Fruit fly (Drosophila melanogaster) whole organism, prepupa: ENCODE data around the gene CG8173.

ENCODE experiments used
- CG10631 ChIP-seq: fragments of 200-800 bp; sonication (Bioruptor generic); optimal IDR thresholded peaks from 2 replicates; lab custom pipeline; 2016; ENCODE audit warnings: missing biosample characterization, missing genetic modification characterization
- CG10669 ChIP-seq: fragments of 200-800 bp; sonication (Bioruptor generic); optimal IDR thresholded peaks from 3 replicates; lab custom pipeline; 2018; ENCODE audit warnings: missing biosample characterization, mild to moderate bottlenecking, missing genetic modification characterization, moderate library complexity
- CG11762 ChIP-seq: fragments of 200-800 bp; sonication (Bioruptor generic); optimal IDR thresholded peaks from 3 replicates; lab custom pipeline; 2016; ENCODE audit warnings: missing biosample characterization, missing genetic modification characterization; ENCODE audit not compliant: insufficient read depth
- CG15336 ChIP-seq: fragments of 200-800 bp; sonication (Bioruptor generic); IDR thresholded peaks from 2 replicates; pipeline ENCODE4 v1.3.6; 2022; ENCODE audit warnings: missing biosample characterization, missing genetic modification characterization
- CG1621 ChIP-seq: fragments of 200-800 bp; sonication (Bioruptor generic); optimal IDR thresholded peaks from 3 replicates; lab custom pipeline; 2018; ENCODE audit warnings: missing biosample characterization, mild to moderate bottlenecking, missing genetic modification characterization
- CG16779 ChIP-seq: fragments of 200-800 bp; sonication (Bioruptor generic); optimal IDR thresholded peaks from 3 replicates; lab custom pipeline; 2017; ENCODE audit warnings: missing biosample characterization, mild to moderate bottlenecking, missing genetic modification characterization
- CG3032 ChIP-seq: fragments of 200-800 bp; optimal IDR thresholded peaks from 2 replicates; lab custom pipeline; 2019; ENCODE audit warnings: missing biosample characterization, mild to moderate bottlenecking, missing genetic modification characterization, moderate library complexity
- CG32006 ChIP-seq: fragments of 200-800 bp; sonication (Bioruptor generic); optimal IDR thresholded peaks from 3 replicates; lab custom pipeline; 2017; ENCODE audit warnings: missing biosample characterization, mild to moderate bottlenecking, missing genetic modification characterization
- CG3919 ChIP-seq: fragments of 200-800 bp; sonication (Bioruptor generic); optimal IDR thresholded peaks from 3 replicates; lab custom pipeline; 2016; ENCODE audit warnings: missing biosample characterization, missing genetic modification characterization
- CG4318 ChIP-seq: fragments of 200-800 bp; sonication (Bioruptor generic); optimal IDR thresholded peaks from 3 replicates; lab custom pipeline; 2017; ENCODE audit warnings: missing biosample characterization, mild to moderate bottlenecking, missing genetic modification characterization
- CG6163 ChIP-seq: fragments of 200-800 bp; sonication (Bioruptor generic); IDR thresholded peaks from 3 replicates; pipeline ENCODE4 v1.3.6; 2022; ENCODE audit warnings: missing biosample characterization, missing genetic modification characterization
- CG6276 ChIP-seq: fragments of 200-800 bp; sonication (Bioruptor generic); optimal IDR thresholded peaks from 2 replicates; lab custom pipeline; 2017; ENCODE audit warnings: missing biosample characterization, mild to moderate bottlenecking, missing genetic modification characterization
- CG6854 ChIP-seq: fragments of 200-800 bp; sonication (Bioruptor generic); optimal IDR thresholded peaks from 2 replicates; lab custom pipeline; 2017; ENCODE audit warnings: missing biosample characterization, mild to moderate bottlenecking, missing genetic modification characterization
- CG7368 ChIP-seq: fragments of 200-800 bp; sonication (Bioruptor generic); optimal IDR thresholded peaks from 3 replicates; lab custom pipeline; 2016; ENCODE audit warnings: missing biosample characterization, missing genetic modification characterization
- CG8119 ChIP-seq: fragments of 200-800 bp; sonication (Bioruptor generic); IDR thresholded peaks from 3 replicates; pipeline ENCODE4 v1.3.6; 2022; ENCODE audit warnings: missing biosample characterization, missing genetic modification characterization
- CG8632 ChIP-seq: fragments of 200-800 bp; sonication (Bioruptor generic); optimal IDR thresholded peaks from 3 replicates; lab custom pipeline; 2016; ENCODE audit warnings: missing biosample characterization, missing genetic modification characterization
- CG9139 ChIP-seq: fragments of 200-800 bp; sonication (Bioruptor generic); optimal IDR thresholded peaks from 3 replicates; lab custom pipeline; 2017; ENCODE audit warnings: missing biosample characterization, mild to moderate bottlenecking, missing genetic modification characterization
- Eip78C ChIP-seq: fragments of 200-800 bp; sonication (Bioruptor generic); peaks from one replicate; lab custom pipeline; 2016; ENCODE audit warnings: missing biosample characterization, missing genetic modification characterization
- Eip93F ChIP-seq: fragments of 200-800 bp; sonication (Bioruptor generic); optimal IDR thresholded peaks from 2 replicates; lab custom pipeline; 2016; ENCODE audit warnings: missing biosample characterization, mild to moderate bottlenecking, missing genetic modification characterization
- Ets21C ChIP-seq: fragments of 200-800 bp; sonication (Bioruptor generic); optimal IDR thresholded peaks from 3 replicates; lab custom pipeline; 2016; ENCODE audit warnings: missing biosample characterization, missing genetic modification characterization
- Ets96B ChIP-seq: fragments of 200-800 bp; optimal IDR thresholded peaks from 2 replicates; lab custom pipeline; 2019; ENCODE audit warnings: missing biosample characterization, mild to moderate bottlenecking, missing genetic modification characterization, moderate library complexity
- Gug ChIP-seq: fragments of 200-800 bp; sonication (Bioruptor generic); IDR thresholded peaks from 2 replicates; pipeline ENCODE4 v1.3.6; 2022; ENCODE audit warnings: missing biosample characterization, missing genetic modification characterization
- Hr38 ChIP-seq: sonication (Bioruptor generic); optimal IDR thresholded peaks from 2 replicates; lab custom pipeline; 2016; ENCODE audit warnings: missing biosample characterization, missing genetic modification characterization
- Hr39 ChIP-seq: fragments of 200-800 bp; sonication (Bioruptor generic); optimal IDR thresholded peaks from 2 replicates; lab custom pipeline; 2016; ENCODE audit warnings: missing biosample characterization, missing genetic modification characterization
- Hr4 ChIP-seq: fragments of 200-800 bp; sonication (Bioruptor generic); optimal IDR thresholded peaks from 3 replicates; lab custom pipeline; 2016; ENCODE audit warnings: missing biosample characterization, missing genetic modification characterization
- Lpt ChIP-seq: fragments of 200-800 bp; sonication (Bioruptor generic); optimal IDR thresholded peaks from 3 replicates; lab custom pipeline; 2016; ENCODE audit warnings: missing biosample characterization, missing genetic modification characterization
- Met ChIP-seq: fragments of 200-800 bp; sonication (Bioruptor generic); optimal IDR thresholded peaks from 3 replicates; lab custom pipeline; 2016; ENCODE audit warnings: missing biosample characterization, missing genetic modification characterization
- OdsH ChIP-seq: fragments of 200-800 bp; sonication (Bioruptor generic); optimal IDR thresholded peaks from 3 replicates; lab custom pipeline; 2016; ENCODE audit warnings: missing biosample characterization, missing genetic modification characterization
- Smox ChIP-seq: fragments of 200-800 bp; sonication (Bioruptor generic); optimal IDR thresholded peaks from 3 replicates; lab custom pipeline; 2016; ENCODE audit warnings: missing biosample characterization, missing genetic modification characterization
- Sox102F ChIP-seq: fragments of 200-800 bp; sonication (Bioruptor generic); optimal IDR thresholded peaks from 2 replicates; lab custom pipeline; 2016; ENCODE audit warnings: missing biosample characterization, mild to moderate bottlenecking, missing genetic modification characterization
- achi ChIP-seq: fragments of 200-800 bp; sonication (Bioruptor generic); optimal IDR thresholded peaks from 3 replicates; lab custom pipeline; 2016; ENCODE audit warnings: missing biosample characterization, missing genetic modification characterization
- cyc ChIP-seq: fragments of 200-800 bp; sonication (Bioruptor generic); optimal IDR thresholded peaks from 3 replicates; lab custom pipeline; 2016; ENCODE audit warnings: missing biosample characterization, missing genetic modification characterization
- dac ChIP-seq: fragments of 200-800 bp; sonication (Bioruptor generic); optimal IDR thresholded peaks from 2 replicates; lab custom pipeline; 2017; ENCODE audit warnings: missing biosample characterization, mild to moderate bottlenecking, missing genetic modification characterization
- dsx ChIP-seq: fragments of 200-800 bp; optimal IDR thresholded peaks from 3 replicates; lab custom pipeline; 2019; ENCODE audit warnings: missing biosample characterization, mild to moderate bottlenecking, missing genetic modification characterization, moderate library complexity; ENCODE audit not compliant: poor library complexity, severe bottlenecking
- eg ChIP-seq: fragments of 200-800 bp; sonication (Bioruptor generic); IDR thresholded peaks from 3 replicates; pipeline ENCODE4 v1.3.6; 2022; ENCODE audit warnings: missing biosample characterization, missing genetic modification characterization
- fd59A ChIP-seq: fragments of 200-800 bp; sonication (Bioruptor generic); optimal IDR thresholded peaks from 2 replicates; lab custom pipeline; 2017; ENCODE audit warnings: missing biosample characterization, mild to moderate bottlenecking, missing genetic modification characterization, missing genetic modification reagents
- fd85E ChIP-seq: fragments of 200-800 bp; sonication (Bioruptor generic); optimal IDR thresholded peaks from 3 replicates; lab custom pipeline; 2016; ENCODE audit warnings: missing biosample characterization, missing genetic modification characterization
- lz ChIP-seq: fragments of 200-800 bp; sonication (Bioruptor generic); optimal IDR thresholded peaks from 3 replicates; lab custom pipeline; 2016; ENCODE audit warnings: missing biosample characterization, missing genetic modification characterization
- net ChIP-seq: fragments of 200-800 bp; sonication (Bioruptor generic); optimal IDR thresholded peaks from 3 replicates; lab custom pipeline; 2016; ENCODE audit warnings: missing biosample characterization, missing genetic modification characterization
- pdm3 ChIP-seq: fragments of 200-800 bp; sonication (Bioruptor generic); optimal IDR thresholded peaks from 3 replicates; lab custom pipeline; 2016; ENCODE audit warnings: missing biosample characterization, missing genetic modification characterization
- salr ChIP-seq, 2 experiments: fragments of 200-800 bp; sonication (Bioruptor generic); optimal IDR thresholded peaks; 3 replicates each; lab custom pipeline; 2016 to 2018; ENCODE audit warnings: missing biosample characterization in 2 of 2, missing genetic modification characterization in 2 of 2, mild to moderate bottlenecking in 1 of 2
- ss ChIP-seq, 2 experiments: fragments of 200-800 bp; sonication (Bioruptor generic); optimal IDR thresholded peaks; 2 replicates in 1 of 2; 3 replicates in 1 of 2; lab custom pipeline; 2017 to 2018; ENCODE audit warnings: mild to moderate bottlenecking in 2 of 2, missing biosample characterization in 2 of 2, missing genetic modification characterization in 2 of 2, moderate library complexity in 1 of 2
- topi ChIP-seq: fragments of 200-800 bp; sonication (Bioruptor generic); optimal IDR thresholded peaks from 3 replicates; lab custom pipeline; 2016; ENCODE audit warnings: missing biosample characterization, missing genetic modification characterization
- vri ChIP-seq: fragments of 200-800 bp; sonication (Bioruptor generic); optimal IDR thresholded peaks from 3 replicates; lab custom pipeline; 2016; ENCODE audit warnings: missing biosample characterization, mild to moderate bottlenecking, missing genetic modification characterization

The CG8173 gene

DNA sequence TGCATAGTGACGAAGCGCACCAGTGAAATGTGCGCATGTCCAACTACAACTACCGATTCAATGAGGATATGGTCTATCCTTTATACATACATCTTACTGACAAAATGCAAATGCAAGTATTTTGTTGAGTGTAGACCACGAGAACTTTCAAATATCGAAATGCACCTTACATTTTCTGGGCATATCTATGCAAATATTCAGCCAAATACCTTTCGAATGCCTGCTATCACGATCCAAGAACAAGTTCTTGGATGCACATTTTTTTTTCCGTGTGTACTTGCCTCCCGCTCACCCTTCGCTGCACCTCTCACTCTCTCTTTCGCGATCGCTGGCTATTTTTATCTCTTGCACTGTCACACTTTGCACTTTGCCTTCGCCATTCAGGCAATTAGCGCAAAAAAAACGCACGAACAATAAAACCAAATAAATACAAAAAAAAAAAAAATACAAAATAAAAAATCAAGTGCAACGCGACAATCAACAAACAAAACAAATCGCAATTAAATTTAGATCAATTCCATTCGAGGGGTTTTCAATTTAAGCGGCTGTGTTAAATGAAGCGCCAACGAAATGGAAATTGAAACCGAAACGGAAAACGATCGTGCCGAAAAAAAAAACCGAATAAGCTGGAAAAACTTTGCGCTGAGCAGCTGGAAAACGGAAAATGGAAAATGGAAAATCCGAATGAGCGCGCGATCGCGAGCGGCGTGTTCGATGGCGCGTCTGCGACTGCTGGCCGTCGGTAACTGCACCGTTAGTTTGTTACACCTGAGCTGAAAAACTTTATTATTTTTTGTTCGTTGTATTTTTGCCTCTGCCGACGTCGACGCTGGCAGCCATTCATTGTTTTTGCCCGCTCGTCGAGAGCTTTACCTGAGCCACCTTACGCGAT, 15.2 kb downstream of the CG8173 start (continued):
- TF ChIP-seq CG11762 (GFP tag; lab: Kevin White, UChicago) (no peak), achi (GFP tag; lab: Kevin White, UChicago) (peak; percentile 13), Met (GFP tag; lab: Kevin White, UChicago) (no peak), CG1621 (tag; lab: Kevin White, UChicago) (no peak), ss (GFP tag; optimal IDR thresholded peaks at IDR 0.05; lab: Kevin White, UChicago) (peak; percentile 45 to 52), CG6163 (GFP tag; lab: Robert Waterston, UW) (peak; percentile 32; the same call in 1 of the 3 replicates), CG3032 (no peak), Eip78C (GFP tag; lab: Kevin White, UChicago) (peak; percentile 16), Sox102F (GFP tag; lab: Kevin White, UChicago) (no peak)

DNA sequence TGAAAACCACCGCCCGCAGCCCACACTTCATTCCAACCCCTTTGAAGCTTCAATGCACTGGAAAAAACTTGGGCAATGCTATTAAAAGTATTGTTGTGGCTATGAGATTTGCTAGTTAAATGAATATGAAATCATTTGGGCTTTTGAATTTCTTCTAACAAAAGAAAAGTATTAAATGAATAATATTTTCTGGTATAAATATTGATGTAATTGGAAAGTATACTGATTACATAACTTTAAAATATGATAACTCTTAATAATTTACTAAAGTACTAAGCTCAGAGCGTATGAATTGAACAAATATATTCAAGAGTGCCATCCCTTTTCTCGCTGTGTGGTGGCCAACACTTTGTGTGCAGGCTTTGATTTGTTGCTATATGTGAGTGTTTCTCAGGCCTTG, 16.7 kb downstream of the CG8173 start:
- TF ChIP-seq lz (GFP tag; lab: Kevin White, UChicago) (no peak), CG8632 (GFP tag; lab: Kevin White, UChicago) (no peak), Eip93F (GFP tag; lab: Kevin White, UChicago) (no peak), Hr38 (GFP tag; lab: Kevin White, UChicago) (no peak), topi (GFP tag; lab: Kevin White, UChicago) (no peak), Ets96B (no peak), Smox (GFP tag; lab: Kevin White, UChicago) (no peak), Ets21C (GFP tag; lab: Kevin White, UChicago) (no peak), CG10631 (GFP tag; lab: Kevin White, UChicago) (no peak), CG10669 (GFP tag; lab: Kevin White, UChicago) (no peak), CG4318 (peak; percentile 21), Gug (GFP tag; lab: Robert Waterston, UW) (no peak), cyc (no peak), Eip78C (GFP tag; lab: Kevin White, UChicago) (peak; percentile 51), ss (GFP tag; optimal IDR thresholded peaks at IDR 0.05; lab: Kevin White, UChicago) (no peak), Sox102F (GFP tag; lab: Kevin White, UChicago) (no peak), Hr4 (GFP tag; lab: Kevin White, UChicago) (peak; percentile 60), dac (peak; percentile 8), eg (GFP tag; lab: Robert Waterston, UW) (peak; percentile 62; the same call in 2 of the 3 replicates), CG3919 (no peak), pdm3 (GFP tag; lab: Kevin White, UChicago) (peak; percentile 15), CG32006 (peak; percentile 78), CG9139 (GFP tag; lab: Kevin White, UChicago) (no peak), dsx (GFP tag; lab: Kevin White, UChicago) (no peak), CG1621 (tag; lab: Kevin White, UChicago) (no peak), fd59A (GFP tag; lab: Kevin White, UChicago) (no peak), Met (GFP tag; lab: Kevin White, UChicago) (no peak), net (GFP tag; lab: Kevin White, UChicago) (peak; percentile 20), CG6163 (GFP tag; lab: Robert Waterston, UW) (0 out of 3 replicates have a peak, but pooled peaks have one; percentile 30), salr (GFP tag; optimal IDR thresholded peaks at IDR 0.05; lab: Kevin White, UChicago) (peak in 1 of 2 experiments; percentile 45), CG15336 (GFP tag; lab: Robert Waterston, UW) (peak; percentile 57), vri (GFP tag; lab: Kevin White, UChicago) (no peak), CG16779 (no peak), CG7368 (GFP tag; lab: Kevin White, UChicago) (no peak), CG6854 (GFP tag; lab: Kevin White, UChicago) (no peak), CG6276 (GFP tag; lab: Kevin White, UChicago) (peak; percentile 64), achi (GFP tag; lab: Kevin White, UChicago) (peak; percentile 7), Lpt (GFP tag; lab: Kevin White, UChicago) (peak; percentile 19), Hr39 (GFP tag; lab: Kevin White, UChicago) (no peak), CG3032 (no peak), OdsH (GFP tag; lab: Kevin White, UChicago) (peak; percentile 35), CG8119 (0 out of 3 replicates have a peak, but pooled peaks have one; percentile 59), fd85E (GFP tag; lab: Kevin White, UChicago) (no peak)
- TF ChIP-seq, all 60 proteins: peak for 16
